Worm (Caenorhabditis elegans) whole organism, midembryonic: ENCODE measurements around the gene suox-1.

Experiments
- T22C8.4 ChIP-seq: fragments of 200-800 bp; sonication (Bioruptor generic); IDR thresholded peaks from 2 replicates; pipeline ENCODE4 v1.3.6; 2022; ENCODE audit warnings: missing genetic modification characterization, missing compliant biosample characterization
- cog-1 ChIP-seq: sonication (generic microtip); optimal IDR thresholded peaks from 2 replicates; lab custom pipeline; 2016; ENCODE audit warnings: missing genetic modification characterization, missing compliant biosample characterization
- med-1 ChIP-seq: sonication (generic microtip); optimal IDR thresholded peaks from 2 replicates; lab custom pipeline; 2017; ENCODE audit warnings: missing genetic modification characterization, mild to moderate bottlenecking, missing compliant biosample characterization, antibody characterized with exemption, missing genetic modification reagents; ENCODE audit not compliant: insufficient read depth
- ref-1 ChIP-seq: fragments of 200-800 bp; sonication (Bioruptor generic); conservative IDR thresholded peaks from 2 replicates; pipeline ENCODE4 v1.3.6; 2022; ENCODE audit warnings: missing genetic modification reagents, missing genetic modification characterization, missing compliant biosample characterization

DNA sequence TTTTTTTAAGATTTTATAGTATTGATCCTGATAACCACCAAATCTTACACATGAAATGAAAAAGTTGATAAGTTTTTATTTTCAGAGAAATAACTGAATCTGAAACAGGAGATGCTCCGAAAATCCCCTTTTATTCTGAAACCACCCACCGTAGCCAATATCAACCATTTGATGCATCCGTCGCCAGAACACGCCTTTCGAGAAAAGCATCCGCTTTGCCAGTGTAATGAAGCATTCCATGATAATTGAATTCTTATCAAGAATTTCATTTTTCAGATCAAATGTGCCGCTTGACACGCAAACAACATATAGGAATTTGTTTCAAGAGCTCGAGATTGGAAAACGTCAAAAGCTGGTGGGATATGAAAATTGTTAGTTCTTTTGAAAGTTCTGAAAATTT is 7.4 kb downstream of the suox-1 start, which contains the start of gene tbh-1:
- TF ChIP-seq cog-1 (tag; lab: Kevin White, UChicago) (no peak), ref-1 (GFP tag; lab: Robert Waterston, UW) (no peak), T22C8.4 (GFP tag; lab: Robert Waterston, UW) (no peak), med-1 (GFP tag; lab: Kevin White, UChicago) (no peak)
